Fruit fly (Drosophila melanogaster) whole organism, embryonic: ENCODE data around the gene Klp64D.
A peak's percentile ranks its signal among the peaks of the same experiment; 100 is the strongest.

Source experiments
- Awh ChIP-seq: fragments of 200-800 bp; sonication (Bioruptor generic); IDR thresholded peaks from 2 replicates; pipeline ENCODE4, ENCODE4 v1.3.6; 2022; ENCODE audit warnings: missing biosample characterization, missing genetic modification characterization
- Bgb ChIP-seq: fragments of 200-800 bp; sonication (Bioruptor generic); IDR thresholded peaks from 2 replicates; pipeline ENCODE4 v1.3.6; 2022; ENCODE audit warnings: missing biosample characterization, missing genetic modification characterization; ENCODE audit not compliant: partially characterized antibody
- CG10959 ChIP-seq: fragments of 200-800 bp; sonication (Bioruptor generic); IDR thresholded peaks from 2 replicates; pipeline ENCODE4 v1.3.6; 2022; ENCODE audit warnings: missing biosample characterization, missing genetic modification characterization
- CG12659 ChIP-seq: fragments of 200-800 bp; sonication (Bioruptor generic); optimal IDR thresholded peaks from 3 replicates; lab custom pipeline; 2017; ENCODE audit warnings: mild to moderate bottlenecking, missing biosample characterization, missing genetic modification reagents, missing genetic modification characterization
- CG14441 ChIP-seq: fragments of 200-800 bp; sonication (Bioruptor generic); IDR thresholded peaks from 2 replicates; pipeline ENCODE4 v1.3.6; 2022; ENCODE audit warnings: missing biosample characterization, missing genetic modification characterization
- CG15479 ChIP-seq: fragments of 200-800 bp; sonication (Bioruptor generic); optimal IDR thresholded peaks from 3 replicates; lab custom pipeline; 2019; ENCODE audit warnings: missing biosample characterization, mild to moderate bottlenecking, missing genetic modification characterization, moderate library complexity
- CG17802 ChIP-seq: fragments of 200-800 bp; sonication (Bioruptor generic); optimal IDR thresholded peaks from 2 replicates; lab custom pipeline; 2018; ENCODE audit warnings: missing biosample characterization, mild to moderate bottlenecking, missing genetic modification characterization, moderate library complexity
- CG2678 ChIP-seq: fragments of 200-800 bp; sonication (Bioruptor generic); optimal IDR thresholded peaks from 3 replicates; lab custom pipeline; 2019; ENCODE audit warnings: missing biosample characterization, mild to moderate bottlenecking, missing genetic modification characterization, moderate library complexity
- CG4707 ChIP-seq: fragments of 200-800 bp; sonication (Bioruptor generic); optimal IDR thresholded peaks from 2 replicates; lab custom pipeline; 2018; ENCODE audit warnings: missing biosample characterization, mild to moderate bottlenecking, missing genetic modification characterization, moderate library complexity
- CG7987 ChIP-seq: fragments of 200-800 bp; sonication (Bioruptor generic); optimal IDR thresholded peaks from 2 replicates; lab custom pipeline; 2018; ENCODE audit warnings: missing biosample characterization, mild to moderate bottlenecking, missing genetic modification characterization, moderate library complexity
- CG8290 ChIP-seq, 3 experiments: fragments of 200-800 bp; sonication (Bioruptor generic); optimal IDR thresholded peaks; 2 replicates each; lab custom pipeline; 2016 to 2019; ENCODE audit warnings: missing biosample characterization in 3 of 3, missing genetic modification characterization in 3 of 3, mild to moderate bottlenecking in 2 of 3, moderate library complexity in 1 of 3
- CG9215 ChIP-seq: fragments of 200-800 bp; sonication (Bioruptor generic); IDR thresholded peaks from 2 replicates; pipeline ENCODE4 v1.3.6; 2022; ENCODE audit warnings: missing biosample characterization, missing genetic modification characterization
- CrebB ChIP-seq: fragments of 200-800 bp; sonication (Bioruptor generic); optimal IDR thresholded peaks from 3 replicates; lab custom pipeline; 2018; ENCODE audit warnings: missing biosample characterization, mild to moderate bottlenecking, missing genetic modification characterization
- Deaf1 ChIP-seq: fragments of 200-800 bp; optimal IDR thresholded peaks from 3 replicates; lab custom pipeline; 2019; ENCODE audit warnings: missing biosample characterization, mild to moderate bottlenecking, missing genetic modification characterization, moderate library complexity
- Dll ChIP-seq: fragments of 200-800 bp; sonication (Bioruptor generic); IDR thresholded peaks from 4 replicates; pipeline ENCODE4 v1.3.6; 2022; ENCODE audit warnings: missing biosample characterization, missing genetic modification characterization; ENCODE audit not compliant: partially characterized antibody
- Eip74EF ChIP-seq, 2 experiments: fragments of 200-800 bp in 1 of 2; fragments of >200 bp in 1 of 2; sonication (Bioruptor generic) in 1 of 2; optimal IDR thresholded peaks; 2 replicates each; lab custom pipeline; 2017 to 2019; ENCODE audit warnings: missing biosample characterization in 2 of 2, missing genetic modification characterization in 2 of 2, mild to moderate bottlenecking in 1 of 2, moderate library complexity in 1 of 2
- Hr78 ChIP-seq, 2 experiments: fragments of 200-800 bp in 1 of 2; fragments of >200 bp in 1 of 2; sonication (Bioruptor generic) in 1 of 2; optimal IDR thresholded peaks; 2 replicates each; lab custom pipeline; 2017 to 2019; ENCODE audit warnings: missing biosample characterization in 2 of 2, missing genetic modification characterization in 2 of 2, mild to moderate bottlenecking in 1 of 2, moderate library complexity in 1 of 2
- Jarid2 ChIP-seq: fragments of 200-800 bp; sonication (Bioruptor generic); optimal IDR thresholded peaks from 3 replicates; lab custom pipeline; 2017; ENCODE audit warnings: mild to moderate bottlenecking, missing biosample characterization, missing genetic modification reagents, missing genetic modification characterization
- Lhr ChIP-seq: fragments of 200-800 bp; sonication (Bioruptor generic); optimal IDR thresholded peaks from 3 replicates; lab custom pipeline; 2017; ENCODE audit warnings: mild to moderate bottlenecking, missing biosample characterization, missing genetic modification reagents, missing genetic modification characterization
- Med ChIP-seq: fragments of 200-800 bp; sonication (Bioruptor generic); peaks from one replicate; lab custom pipeline; 2016; ENCODE audit warnings: missing biosample characterization, missing genetic modification characterization, mild to moderate bottlenecking, inconsistent platforms, moderate library complexity
- Pdp1 ChIP-seq, 2 experiments: fragments of 200-800 bp; sonication (Bioruptor generic); optimal IDR thresholded peaks; 3 replicates each; lab custom pipeline; 2016; ENCODE audit warnings: missing biosample characterization in 2 of 2, missing genetic modification characterization in 2 of 2, mild to moderate bottlenecking in 1 of 2, moderate library complexity in 1 of 2
- bbx ChIP-seq: fragments of 200-800 bp; sonication (Bioruptor generic); IDR thresholded peaks from 2 replicates; pipeline ENCODE4 v1.3.6; 2022; ENCODE audit warnings: missing biosample characterization, missing genetic modification characterization; ENCODE audit not compliant: partially characterized antibody
- ci ChIP-seq: fragments of 200-800 bp; sonication (Bioruptor generic); IDR thresholded peaks from 3 replicates; pipeline ENCODE4 v1.3.6; 2022; ENCODE audit warnings: missing biosample characterization, missing genetic modification characterization
- fd102C ChIP-seq: fragments of 200-800 bp; sonication (Bioruptor generic); optimal IDR thresholded peaks from 2 replicates; lab custom pipeline; 2018; ENCODE audit warnings: missing biosample characterization, mild to moderate bottlenecking, missing genetic modification characterization, moderate library complexity
- ftz-f1 ChIP-seq: fragments of 200-800 bp; sonication (Bioruptor generic); optimal IDR thresholded peaks from 2 replicates; lab custom pipeline; 2016; ENCODE audit warnings: missing biosample characterization, missing genetic modification characterization
- grn ChIP-seq: fragments of 200-800 bp; sonication (Bioruptor generic); optimal IDR thresholded peaks from 3 replicates; lab custom pipeline; 2017; ENCODE audit warnings: missing biosample characterization, missing genetic modification characterization
- ham ChIP-seq: fragments of 200-800 bp; sonication (Bioruptor generic); IDR thresholded peaks from 2 replicates; pipeline ENCODE4 v1.3.6; 2022; ENCODE audit warnings: missing biosample characterization, missing genetic modification characterization
- mirr ChIP-seq: fragments of 200-800 bp; sonication (Bioruptor generic); optimal IDR thresholded peaks from 3 replicates; lab custom pipeline; 2018; ENCODE audit warnings: missing biosample characterization, mild to moderate bottlenecking, missing genetic modification characterization
- nmo ChIP-seq: fragments of 200-800 bp; sonication (Bioruptor generic); optimal IDR thresholded peaks from 2 replicates; lab custom pipeline; 2018; ENCODE audit warnings: missing biosample characterization, mild to moderate bottlenecking, missing genetic modification characterization, moderate library complexity
- nom ChIP-seq: fragments of 200-800 bp; sonication (Bioruptor generic); optimal IDR thresholded peaks from 2 replicates; lab custom pipeline; 2017; ENCODE audit warnings: missing biosample characterization, missing genetic modification characterization, mild to moderate bottlenecking, moderate library complexity, missing genetic modification reagents
- pita ChIP-seq: fragments of 200-800 bp; sonication (Bioruptor generic); optimal IDR thresholded peaks from 2 replicates; lab custom pipeline; 2017; ENCODE audit warnings: missing biosample characterization, mild to moderate bottlenecking, missing genetic modification characterization
- prd ChIP-seq, 3 experiments: fragments of >200 bp in 2 of 3; fragments of 200-800 bp in 1 of 3; sonication (Bioruptor generic) in 1 of 3; optimal IDR thresholded peaks in 2 of 3; IDR thresholded peaks in 1 of 3; 2 replicates in 2 of 3; 3 replicates in 1 of 3; pipeline versions ENCODE4 v1.3.6 to Lab custom; 2017 to 2022; ENCODE audit warnings: missing biosample characterization in 1 of 3, missing genetic modification characterization in 1 of 3
- run ChIP-seq: fragments of 200-800 bp; sonication (Bioruptor generic); optimal IDR thresholded peaks from 3 replicates; lab custom pipeline; 2018; ENCODE audit warnings: missing biosample characterization, mild to moderate bottlenecking, missing genetic modification characterization
- sd ChIP-seq: fragments of 200-800 bp; sonication (Bioruptor generic); optimal IDR thresholded peaks from 3 replicates; lab custom pipeline; 2018; ENCODE audit warnings: missing biosample characterization, mild to moderate bottlenecking, missing genetic modification characterization, moderate library complexity
- sens ChIP-seq: fragments of 200-800 bp; sonication (Bioruptor generic); peaks from one replicate; lab custom pipeline; 2016; ENCODE audit warnings: missing biosample characterization, missing genetic modification characterization
- tgo ChIP-seq: fragments of 200-800 bp; sonication (Bioruptor generic); IDR thresholded peaks from 3 replicates; pipeline ENCODE4 v1.3.6; 2022; ENCODE audit warnings: missing biosample characterization, missing genetic modification characterization
- usp ChIP-seq: fragments of >200 bp; optimal IDR thresholded peaks from 2 replicates; lab custom pipeline; 2017; ENCODE audit warnings: missing biosample characterization, missing genetic modification characterization
- z ChIP-seq: fragments of 200-800 bp; sonication (Bioruptor generic); IDR thresholded peaks from 3 replicates; pipeline ENCODE4 v1.3.6; 2022; ENCODE audit warnings: missing biosample characterization, missing genetic modification characterization

The Klp64D gene

dm6 chr3L:5354472-5354871 is 4.7 kb downstream of the Klp64D start (continued):
- TF ChIP-seq ftz-f1 (GFP tag; lab: Kevin White, UChicago) = no peak
- no peak for TF ChIP-seq z
- TF ChIP-seq Bgb = no peak
- TF ChIP-seq CG14441 (GFP tag; lab: Robert Waterston, UW) = no peak
- TF ChIP-seq fd102C (GFP tag; lab: Kevin White, UChicago) = no peak
- peak; percentile 72 for TF ChIP-seq Med (GFP tag; lab: Kevin White, UChicago)

- TF ChIP-seq CG12659 (GFP tag; lab: Kevin White, UChicago) (no peak), tgo (GFP tag; lab: Robert Waterston, UW) (no peak), nom (GFP tag; lab: Kevin White, UChicago) (peak; percentile 34), CG15479 (no peak), Dll (no peak), Lhr (GFP tag; lab: Kevin White, UChicago) (no peak), ci (GFP tag; lab: Robert Waterston, UW) (no peak), Hr78 (GFP tag; optimal IDR thresholded peaks at IDR 0.05; lab: Kevin White, UChicago) (peak in 1 of 2 experiments; percentile 11), Awh (GFP tag; lab: Robert Waterston, UW) (no peak), mirr (GFP tag; lab: Kevin White, UChicago) (peak; percentile 26), sd (peak; percentile 21), CG4707 (GFP tag; lab: Kevin White, UChicago) (no peak), Pdp1 (GFP tag; optimal IDR thresholded peaks at IDR 0.05; lab: Kevin White, UChicago) (peak in 1 of 2 experiments; percentile 62), pita (GFP tag; lab: Kevin White, UChicago) (no peak), prd (optimal IDR thresholded peaks at IDR 0.05; lab: Kevin White, UChicago) (no peak), prd (GFP tag; IDR thresholded peaks at IDR 0.05; lab: Robert Waterston, UW) (no peak), CG10959 (GFP tag; lab: Robert Waterston, UW) (no peak), CrebB (tag; lab: Kevin White, UChicago) (peak; percentile 2), CG2678 (peak; percentile 1), grn (peak; percentile 13), Eip74EF (GFP tag; optimal IDR thresholded peaks at IDR 0.05; lab: Kevin White, UChicago) (no peak), bbx (GFP tag; lab: Robert Waterston, UW) (no peak), Jarid2 (no peak), CG17802 (no peak), sens (GFP tag; lab: Kevin White, UChicago) (peak; percentile 33), run (tag; lab: Kevin White, UChicago) (no peak), Deaf1 (tag; lab: Kevin White, UChicago) (no peak), CG8290 (GFP tag; optimal IDR thresholded peaks at IDR 0.05; lab: Kevin White, UChicago) (no peak), CG8290 (tag; optimal IDR thresholded peaks at IDR 0.05; lab: Kevin White, UChicago) (peak in 1 of 2 experiments; percentile 8), CG9215 (GFP tag; lab: Robert Waterston, UW) (no peak), usp (GFP tag; lab: Kevin White, UChicago) (no peak), Med (GFP tag; lab: Kevin White, UChicago) (peak; percentile 71), nmo (GFP tag; lab: Kevin White, UChicago) (no peak), ham (GFP tag; lab: Robert Waterston, UW) (no peak), CG7987 (GFP tag; lab: Kevin White, UChicago) (peak; percentile 16)
These were observed 5.6 kb downstream of the Klp64D start for dm6 chr3L:5353484-5354056.
